Worm (Caenorhabditis elegans) whole organism, late embryonic: Measurements from ENCODE around the gene M163.1.

Experiments
- T23F11.4 ChIP-seq: fragments of 200-800 bp; sonication (Bioruptor generic); optimal IDR thresholded peaks from 2 replicates; lab custom pipeline; 2018; ENCODE audit warnings: mild to moderate bottlenecking, missing genetic modification characterization, missing compliant biosample characterization
- fkh-10 ChIP-seq: fragments of 150-350 bp; optimal IDR thresholded peaks from 2 replicates; lab custom pipeline; 2014; ENCODE audit warnings: missing biosample characterization, missing genetic modification reagents, missing genetic modification characterization

- no peak for TF ChIP-seq T23F11.4 (GFP tag; lab: Kevin White, UChicago)
- no peak for TF ChIP-seq fkh-10 (GFP tag; lab: Kevin White, UChicago)
Measured at ce11 chrX:14523275-14523674, 19.7 kb upstream of the M163.1 start, which contains the start of gene nspc-16.
